Fruit fly (Drosophila melanogaster) whole organism, embryonic: ENCODE data around the gene Golgin84.

Experiments used
- Ada2b ChIP-seq: fragments of 200-800 bp; sonication (Bioruptor generic); IDR thresholded peaks from 2 replicates; pipeline ENCODE4 v1.3.6; 2022; ENCODE audit warnings: missing biosample characterization, missing genetic modification characterization
- Awh ChIP-seq: fragments of 200-800 bp; sonication (Bioruptor generic); IDR thresholded peaks from 2 replicates; pipeline ENCODE4, ENCODE4 v1.3.6; 2022; ENCODE audit warnings: missing biosample characterization, missing genetic modification characterization
- Bdp1 ChIP-seq: fragments of 200-800 bp; sonication (Bioruptor generic); optimal IDR thresholded peaks from 3 replicates; lab custom pipeline; 2016; ENCODE audit warnings: missing biosample characterization, missing genetic modification characterization
- Blimp-1 ChIP-seq: fragments of 200-800 bp; sonication (Bioruptor generic); optimal IDR thresholded peaks from 3 replicates; lab custom pipeline; 2018; ENCODE audit warnings: missing biosample characterization, missing genetic modification characterization, mild to moderate bottlenecking, moderate library complexity, missing genetic modification reagents
- CG10321 ChIP-seq: fragments of 200-800 bp; sonication (Bioruptor generic); IDR thresholded peaks from 2 replicates; pipeline ENCODE4 v1.3.6; 2022; ENCODE audit warnings: missing biosample characterization, missing genetic modification characterization
- CG13287 ChIP-seq: fragments of 200-800 bp; sonication (Bioruptor generic); IDR thresholded peaks from 2 replicates; pipeline ENCODE4 v1.3.6; 2022; ENCODE audit warnings: missing biosample characterization, missing genetic modification characterization; ENCODE audit not compliant: partially characterized antibody
- CG14014 ChIP-seq: fragments of 200-800 bp; sonication (Bioruptor generic); IDR thresholded peaks from 2 replicates; pipeline ENCODE4 v1.3.6; 2022; ENCODE audit warnings: missing biosample characterization, missing genetic modification characterization
- CG15601 ChIP-seq: fragments of 200-800 bp; sonication (Bioruptor generic); optimal IDR thresholded peaks from 3 replicates; lab custom pipeline; 2019; ENCODE audit warnings: missing biosample characterization, mild to moderate bottlenecking, missing genetic modification characterization, moderate library complexity
- CG16815 ChIP-seq: fragments of 200-800 bp; sonication (Bioruptor generic); optimal IDR thresholded peaks from 3 replicates; lab custom pipeline; 2017; ENCODE audit warnings: missing biosample characterization, mild to moderate bottlenecking, missing genetic modification characterization
- CG17361 ChIP-seq: fragments of 200-800 bp; sonication (Bioruptor generic); IDR thresholded peaks from 3 replicates; pipeline ENCODE4 v1.3.6; 2022; ENCODE audit warnings: missing biosample characterization, missing genetic modification characterization
- CG17385 ChIP-seq: fragments of 200-800 bp; sonication (Bioruptor generic); optimal IDR thresholded peaks from 3 replicates; lab custom pipeline; 2018; ENCODE audit warnings: missing biosample characterization, mild to moderate bottlenecking, missing genetic modification characterization
- CG17912 ChIP-seq: fragments of 200-800 bp; sonication (Bioruptor generic); optimal IDR thresholded peaks from 2 replicates; lab custom pipeline; 2018; ENCODE audit warnings: missing biosample characterization, mild to moderate bottlenecking, missing genetic modification characterization
- CG1832 ChIP-seq: fragments of 200-800 bp; sonication (Bioruptor generic); optimal IDR thresholded peaks from 2 replicates; lab custom pipeline; 2017; ENCODE audit warnings: missing biosample characterization, mild to moderate bottlenecking, missing genetic modification characterization, inconsistent platforms
- CG2712 ChIP-seq: fragments of 200-800 bp; optimal IDR thresholded peaks from 3 replicates; lab custom pipeline; 2019; ENCODE audit warnings: missing biosample characterization, mild to moderate bottlenecking, missing genetic modification characterization, moderate library complexity
- CG32767 ChIP-seq: fragments of 200-800 bp; sonication (Bioruptor generic); IDR thresholded peaks from 2 replicates; pipeline ENCODE4 v1.3.6; 2022; ENCODE audit warnings: missing biosample characterization, missing genetic modification characterization
- CG3726 ChIP-seq: fragments of 200-800 bp; sonication (Bioruptor generic); IDR thresholded peaks from 3 replicates; pipeline ENCODE4, ENCODE4 v1.3.6; 2022; ENCODE audit warnings: missing biosample characterization, missing genetic modification characterization
- CG6683 ChIP-seq: fragments of 200-800 bp; sonication (Bioruptor generic); optimal IDR thresholded peaks from 2 replicates; lab custom pipeline; 2017; ENCODE audit warnings: missing biosample characterization, mild to moderate bottlenecking, missing genetic modification characterization, missing genetic modification reagents
- CG8388 ChIP-seq: fragments of 200-800 bp; sonication (Bioruptor generic); optimal IDR thresholded peaks from 2 replicates; lab custom pipeline; 2019; ENCODE audit warnings: missing biosample characterization, mild to moderate bottlenecking, missing genetic modification characterization, moderate library complexity
- CG8478 ChIP-seq: fragments of >200 bp; optimal IDR thresholded peaks from 2 replicates; lab custom pipeline; 2018
- CG8765 ChIP-seq: fragments of 200-800 bp; sonication (Bioruptor generic); IDR thresholded peaks from 2 replicates; pipeline ENCODE4 v1.3.6; 2022; ENCODE audit warnings: missing biosample characterization, missing genetic modification characterization
- CG8924 ChIP-seq: fragments of 200-800 bp; optimal IDR thresholded peaks from 3 replicates; lab custom pipeline; 2019; ENCODE audit warnings: missing biosample characterization, mild to moderate bottlenecking, missing genetic modification characterization, moderate library complexity
- E2f1 ChIP-seq: fragments of 200-800 bp; sonication (Bioruptor generic); IDR thresholded peaks from 2 replicates; pipeline ENCODE4 v1.3.6; 2022; ENCODE audit warnings: missing biosample characterization, missing genetic modification characterization
- E2f2 ChIP-seq: fragments of 200-800 bp; sonication (Bioruptor generic); IDR thresholded peaks from 2 replicates; pipeline ENCODE4 v1.3.6; 2022; ENCODE audit warnings: missing biosample characterization, missing genetic modification characterization
- Ets65A ChIP-seq: fragments of 200-800 bp; sonication (Bioruptor generic); peaks from one replicate; lab custom pipeline; 2016; ENCODE audit warnings: missing biosample characterization, missing genetic modification characterization
- HHEX ChIP-seq: fragments of 200-800 bp; sonication (Bioruptor generic); optimal IDR thresholded peaks from 3 replicates; lab custom pipeline; 2017; ENCODE audit warnings: missing biosample characterization, mild to moderate bottlenecking, missing genetic modification characterization, missing genetic modification reagents
- HLH4C ChIP-seq: fragments of 200-800 bp; sonication (Bioruptor generic); IDR thresholded peaks from 3 replicates; pipeline ENCODE4 v1.3.6; 2022; ENCODE audit warnings: missing biosample characterization, missing genetic modification characterization; ENCODE audit not compliant: partially characterized antibody
- MBD-R2 ChIP-seq: fragments of 200-800 bp; sonication (Bioruptor generic); IDR thresholded peaks from 2 replicates; pipeline ENCODE4 v1.3.6; 2022; ENCODE audit warnings: missing biosample characterization, missing genetic modification characterization
- MESR4 ChIP-seq: fragments of 200-800 bp; sonication (Bioruptor generic); optimal IDR thresholded peaks from 2 replicates; lab custom pipeline; 2018; ENCODE audit warnings: missing biosample characterization, mild to moderate bottlenecking, missing genetic modification characterization, moderate library complexity
- Ptx1 ChIP-seq: fragments of 200-800 bp; sonication (Bioruptor generic); IDR thresholded peaks from 2 replicates; pipeline ENCODE4 v1.3.6; 2022; ENCODE audit warnings: missing biosample characterization, missing genetic modification characterization
- Sox102F ChIP-seq: fragments of 200-800 bp; sonication (Bioruptor generic); optimal IDR thresholded peaks from 2 replicates; lab custom pipeline; 2018; ENCODE audit warnings: missing biosample characterization, mild to moderate bottlenecking, missing genetic modification characterization, moderate library complexity
- Usf ChIP-seq: fragments of 200-800 bp; sonication (Bioruptor generic); optimal IDR thresholded peaks from 2 replicates; lab custom pipeline; 2017; ENCODE audit warnings: missing genotype, missing biosample characterization, missing genetic modification characterization
- Vsx1 ChIP-seq: fragments of 200-800 bp; sonication (Bioruptor generic); optimal IDR thresholded peaks from 2 replicates; lab custom pipeline; 2017; ENCODE audit warnings: missing biosample characterization, mild to moderate bottlenecking, missing genetic modification characterization, missing genetic modification reagents
- bcd ChIP-seq: fragments of 200-800 bp; sonication (Bioruptor generic); optimal IDR thresholded peaks from 2 replicates; lab custom pipeline; 2017; ENCODE audit warnings: missing biosample characterization, mild to moderate bottlenecking, missing genetic modification characterization
- cg ChIP-seq: fragments of 200-800 bp; sonication (Bioruptor generic); optimal IDR thresholded peaks from 3 replicates; lab custom pipeline; 2019; ENCODE audit warnings: missing biosample characterization, mild to moderate bottlenecking, missing genetic modification characterization, moderate library complexity
- chinmo ChIP-seq: fragments of 200-800 bp; sonication (Bioruptor generic); IDR thresholded peaks from 4 replicates; pipeline ENCODE4 v1.3.6; 2022; ENCODE audit warnings: missing biosample characterization, missing genetic modification characterization; ENCODE audit not compliant: partially characterized antibody
- chn ChIP-seq: fragments of 200-800 bp; sonication (Bioruptor generic); optimal IDR thresholded peaks from 2 replicates; lab custom pipeline; 2016; ENCODE audit warnings: missing biosample characterization, missing genetic modification characterization
- dan ChIP-seq: fragments of 200-800 bp; sonication (Bioruptor generic); IDR thresholded peaks from 2 replicates; pipeline ENCODE4 v1.3.6; 2022; ENCODE audit warnings: missing biosample characterization, missing genetic modification characterization
- dati ChIP-seq: fragments of 200-800 bp; sonication (Bioruptor generic); IDR thresholded peaks from 2 replicates; pipeline ENCODE4 v1.3.6; 2022; ENCODE audit warnings: missing biosample characterization, missing genetic modification characterization
- dmrt99B ChIP-seq: fragments of 200-800 bp; sonication (Bioruptor generic); optimal IDR thresholded peaks from 2 replicates; lab custom pipeline; 2018; ENCODE audit warnings: missing biosample characterization, mild to moderate bottlenecking, missing genetic modification characterization, moderate library complexity
- esg ChIP-seq: fragments of 200-800 bp; sonication (Bioruptor generic); conservative IDR thresholded peaks from 2 replicates; pipeline ENCODE4 v1.3.6; 2022; ENCODE audit warnings: missing biosample characterization, missing genetic modification characterization
- gcm ChIP-seq: fragments of 200-800 bp; sonication (Bioruptor generic); optimal IDR thresholded peaks from 2 replicates; lab custom pipeline; 2019; ENCODE audit warnings: missing biosample characterization, mild to moderate bottlenecking, missing genetic modification characterization, moderate library complexity
- gem ChIP-seq: fragments of 200-800 bp; sonication (Bioruptor generic); optimal IDR thresholded peaks from 2 replicates; lab custom pipeline; 2019; ENCODE audit warnings: missing biosample characterization, mild to moderate bottlenecking, missing genetic modification characterization, moderate library complexity
- gro ChIP-seq: fragments of 200-800 bp; sonication (Bioruptor generic); optimal IDR thresholded peaks from 2 replicates; lab custom pipeline; 2016; ENCODE audit warnings: missing biosample characterization, missing genetic modification characterization
- h ChIP-seq: fragments of >200 bp; optimal IDR thresholded peaks from 2 replicates; lab custom pipeline; 2017
- insv ChIP-seq, 2 experiments: fragments of 200-800 bp; sonication (Bioruptor generic); optimal IDR thresholded peaks; 3 replicates each; lab custom pipeline; 2016 to 2018; ENCODE audit warnings: missing biosample characterization in 2 of 2, missing genetic modification characterization in 2 of 2
- otp ChIP-seq: fragments of 200-800 bp; sonication (Bioruptor generic); IDR thresholded peaks from 3 replicates; pipeline ENCODE4, ENCODE4 v1.3.6; 2022; ENCODE audit warnings: missing biosample characterization, missing genetic modification characterization
- pros ChIP-seq: fragments of 200-800 bp; sonication (Bioruptor generic); optimal IDR thresholded peaks from 3 replicates; lab custom pipeline; 2019; ENCODE audit warnings: missing biosample characterization, mild to moderate bottlenecking, missing genetic modification characterization, moderate library complexity
- tgo ChIP-seq: fragments of 200-800 bp; sonication (Bioruptor generic); IDR thresholded peaks from 3 replicates; pipeline ENCODE4 v1.3.6; 2022; ENCODE audit warnings: missing biosample characterization, missing genetic modification characterization
- usp ChIP-seq: fragments of >200 bp; optimal IDR thresholded peaks from 2 replicates; lab custom pipeline; 2017; ENCODE audit warnings: missing biosample characterization, missing genetic modification characterization
- vnd ChIP-seq: fragments of 200-800 bp; sonication (Bioruptor generic); IDR thresholded peaks from 3 replicates; pipeline ENCODE4 v1.3.6; 2022; ENCODE audit warnings: missing biosample characterization, missing genetic modification characterization; ENCODE audit not compliant: partially characterized antibody
- wdn ChIP-seq: fragments of 200-800 bp; sonication (Bioruptor generic); IDR thresholded peaks from 2 replicates; pipeline ENCODE4 v1.3.6; 2022; ENCODE audit warnings: missing biosample characterization, missing genetic modification characterization
- z ChIP-seq: fragments of 200-800 bp; sonication (Bioruptor generic); IDR thresholded peaks from 3 replicates; pipeline ENCODE4 v1.3.6; 2022; ENCODE audit warnings: missing biosample characterization, missing genetic modification characterization

Gene Golgin84

dm6 chr3R:24320342-24320711, 37.4 kb downstream of the Golgin84 start (continued):
- no peak for TF ChIP-seq gem
- TF ChIP-seq Blimp-1 (GFP tag; lab: Kevin White, UChicago) = no peak
- TF ChIP-seq tgo = no peak
- TF ChIP-seq pros = peak; percentile 30
- no peak for TF ChIP-seq h (lab: Kevin White, UChicago)
- no peak for TF ChIP-seq CG2712
- peak; percentile 95 for TF ChIP-seq Vsx1 (GFP tag; lab: Kevin White, UChicago)
- peak; percentile 88 for TF ChIP-seq E2f2 (GFP tag; lab: Robert Waterston, UW)
- TF ChIP-seq CG17385 (GFP tag; lab: Kevin White, UChicago) = no peak
- TF ChIP-seq usp = no peak
- TF ChIP-seq chn (GFP tag; lab: Kevin White, UChicago) = no peak
- TF ChIP-seq HLH4C = peak; percentile 66
- TF ChIP-seq E2f1 (GFP tag; lab: Robert Waterston, UW) = no peak
- TF ChIP-seq wdn (GFP tag; lab: Robert Waterston, UW) = no peak
- peak; percentile 25 for TF ChIP-seq CG17912 (GFP tag; lab: Kevin White, UChicago)
- no peak for TF ChIP-seq Ptx1 (GFP tag; lab: Robert Waterston, UW)
- 0 out of 3 replicates have a peak, but pooled peaks have one; percentile 30 for TF ChIP-seq otp
- no peak for TF ChIP-seq HHEX (GFP tag; lab: Kevin White, UChicago)
- TF ChIP-seq vnd (GFP tag; lab: Robert Waterston, UW) = peak; percentile 53; the same call in 2 of the 3 replicates
- TF ChIP-seq CG32767 (GFP tag; lab: Robert Waterston, UW) = 0 out of 2 replicates have a peak, but pooled peaks have one; percentile 24
- no peak for TF ChIP-seq insv (GFP tag; optimal IDR thresholded peaks at IDR 0.05; lab: Kevin White, UChicago)
- no peak for TF ChIP-seq gro (GFP tag; lab: Kevin White, UChicago)
- no peak for TF ChIP-seq CG14014 (GFP tag; lab: Robert Waterston, UW)
- no peak for TF ChIP-seq dan (GFP tag; lab: Robert Waterston, UW)
- no peak for TF ChIP-seq z (GFP tag; lab: Robert Waterston, UW)
- TF ChIP-seq CG3726 (GFP tag; lab: Robert Waterston, UW) = no peak
- peak; percentile 79 for TF ChIP-seq CG13287 (GFP tag; lab: Robert Waterston, UW)
- TF ChIP-seq MESR4 = peak; percentile 43
- TF ChIP-seq CG15601 (tag; lab: Kevin White, UChicago) = no peak
- peak; percentile 88 for TF ChIP-seq CG8924 (tag; lab: Kevin White, UChicago)
- peak; percentile 81; the same call in 3 of the 4 replicates for TF ChIP-seq chinmo (GFP tag; lab: Robert Waterston, UW)
- TF ChIP-seq gcm = no peak
- peak; percentile 97 for TF ChIP-seq cg (GFP tag; lab: Kevin White, UChicago)
- TF ChIP-seq CG17361 (GFP tag; lab: Robert Waterston, UW) = no peak
- no peak for TF ChIP-seq Sox102F (GFP tag; lab: Kevin White, UChicago)
- TF ChIP-seq CG1832 (GFP tag; lab: Kevin White, UChicago) = peak; percentile 66
- TF ChIP-seq Bdp1 (GFP tag; lab: Kevin White, UChicago) = no peak
- no peak for TF ChIP-seq CG8388 (GFP tag; lab: Kevin White, UChicago)
- TF ChIP-seq MBD-R2 (GFP tag; lab: Robert Waterston, UW) = peak; percentile 49
- TF ChIP-seq esg (GFP tag; lab: Robert Waterston, UW) = no peak
- no peak for TF ChIP-seq CG16815 (GFP tag; lab: Kevin White, UChicago)
- no peak for TF ChIP-seq dati (GFP tag; lab: Robert Waterston, UW)
- TF ChIP-seq Ada2b (GFP tag; lab: Robert Waterston, UW) = no peak
- TF ChIP-seq CG8765 (GFP tag; lab: Robert Waterston, UW) = no peak
- no peak for TF ChIP-seq bcd
- peak; percentile 97 for TF ChIP-seq CG10321 (GFP tag; lab: Robert Waterston, UW)
- TF ChIP-seq CG8478 (lab: Kevin White, UChicago) = peak; percentile 88
- TF ChIP-seq Ets65A (GFP tag; lab: Kevin White, UChicago) = no peak
- no peak for TF ChIP-seq Awh
- no peak for TF ChIP-seq Usf (GFP tag; lab: Kevin White, UChicago)
- no peak for TF ChIP-seq dmrt99B
- TF ChIP-seq CG6683 (GFP tag; lab: Kevin White, UChicago) = no peak
